Fruit fly (Drosophila melanogaster) whole organism, embryonic: Measurements from ENCODE around the gene CG8006.

ENCODE experiments used
- B-H1 ChIP-seq: fragments of 200-800 bp; sonication (Bioruptor generic); IDR thresholded peaks from 3 replicates; pipeline ENCODE4 v1.3.6; 2022; ENCODE audit warnings: missing biosample characterization, missing genetic modification characterization
- B-H2 ChIP-seq: fragments of 200-800 bp; sonication (Bioruptor generic); optimal IDR thresholded peaks from 2 replicates; lab custom pipeline; 2018; ENCODE audit warnings: missing biosample characterization, mild to moderate bottlenecking, missing genetic modification characterization
- C15 ChIP-seq: fragments of 200-800 bp; sonication (Bioruptor generic); IDR thresholded peaks from 3 replicates; pipeline ENCODE4 v1.3.6; 2022; ENCODE audit warnings: missing biosample characterization, missing genetic modification characterization
- CG10267 ChIP-seq: fragments of 200-800 bp; sonication (Bioruptor generic); optimal IDR thresholded peaks from 2 replicates; lab custom pipeline; 2018; ENCODE audit warnings: missing biosample characterization, mild to moderate bottlenecking, missing genetic modification characterization, moderate library complexity
- CG10274 ChIP-seq: fragments of 200-800 bp; sonication (Bioruptor generic); optimal IDR thresholded peaks from 3 replicates; lab custom pipeline; 2017; ENCODE audit warnings: missing biosample characterization, mild to moderate bottlenecking, missing genetic modification characterization
- CG13894 ChIP-seq: fragments of 200-800 bp; sonication (Bioruptor generic); optimal IDR thresholded peaks from 3 replicates; lab custom pipeline; 2018; ENCODE audit warnings: missing biosample characterization, mild to moderate bottlenecking, missing genetic modification characterization, moderate library complexity
- CG14965 ChIP-seq: fragments of 200-800 bp; sonication (Bioruptor generic); optimal IDR thresholded peaks from 2 replicates; lab custom pipeline; 2016; ENCODE audit warnings: missing biosample characterization, missing genetic modification characterization, borderline replicate concordance
- CG15696 ChIP-seq: fragments of 200-800 bp; sonication (Bioruptor generic); optimal IDR thresholded peaks from 2 replicates; lab custom pipeline; 2019; ENCODE audit warnings: missing biosample characterization, mild to moderate bottlenecking, missing genetic modification characterization, moderate library complexity
- CG2116 ChIP-seq: fragments of 200-800 bp; sonication (Bioruptor generic); optimal IDR thresholded peaks from 3 replicates; lab custom pipeline; 2018; ENCODE audit warnings: missing biosample characterization, mild to moderate bottlenecking, missing genetic modification characterization
- CG2889 ChIP-seq: fragments of 200-800 bp; sonication (Bioruptor generic); IDR thresholded peaks from 3 replicates; pipeline ENCODE4 v1.3.6; 2022; ENCODE audit warnings: missing biosample characterization, missing genetic modification characterization
- CG32767 ChIP-seq: fragments of 200-800 bp; sonication (Bioruptor generic); IDR thresholded peaks from 2 replicates; pipeline ENCODE4 v1.3.6; 2022; ENCODE audit warnings: missing biosample characterization, missing genetic modification characterization
- CG3281 ChIP-seq: fragments of 200-800 bp; sonication (Bioruptor generic); optimal IDR thresholded peaks from 3 replicates; lab custom pipeline; 2017; ENCODE audit warnings: missing biosample characterization, mild to moderate bottlenecking, missing genetic modification characterization
- CG34376 ChIP-seq: fragments of 200-800 bp; sonication (Bioruptor generic); optimal IDR thresholded peaks from 2 replicates; lab custom pipeline; 2018; ENCODE audit warnings: missing biosample characterization, mild to moderate bottlenecking, missing genetic modification characterization
- CG4707 ChIP-seq: fragments of 200-800 bp; sonication (Bioruptor generic); optimal IDR thresholded peaks from 2 replicates; lab custom pipeline; 2018; ENCODE audit warnings: missing biosample characterization, mild to moderate bottlenecking, missing genetic modification characterization, moderate library complexity
- CG6272 ChIP-seq: fragments of 200-800 bp; sonication (Bioruptor generic); IDR thresholded peaks from 2 replicates; pipeline ENCODE4 v1.3.6; 2022; ENCODE audit warnings: missing biosample characterization, missing genetic modification characterization
- CG7357 ChIP-seq: fragments of 200-800 bp; sonication (Bioruptor generic); IDR thresholded peaks from 3 replicates; pipeline ENCODE4 v1.3.6; 2022; ENCODE audit warnings: missing biosample characterization, missing genetic modification characterization
- CG8089 ChIP-seq: fragments of 200-800 bp; sonication (Bioruptor generic); optimal IDR thresholded peaks from 3 replicates; lab custom pipeline; 2016; ENCODE audit warnings: missing biosample characterization, missing genetic modification characterization
- CG9727 ChIP-seq: fragments of 200-800 bp; sonication (Bioruptor generic); optimal IDR thresholded peaks from 3 replicates; lab custom pipeline; 2017; ENCODE audit warnings: missing biosample characterization, mild to moderate bottlenecking, missing genetic modification characterization
- CG9797 ChIP-seq: fragments of 200-800 bp; sonication (Bioruptor generic); optimal IDR thresholded peaks from 3 replicates; lab custom pipeline; 2018; ENCODE audit warnings: missing biosample characterization, mild to moderate bottlenecking, missing genetic modification characterization
- CTCF ChIP-seq: fragments of 200-800 bp; sonication (Bioruptor generic); optimal IDR thresholded peaks from 2 replicates; lab custom pipeline; 2017; ENCODE audit warnings: missing biosample characterization, mild to moderate bottlenecking, missing genetic modification characterization, moderate library complexity
- Dad ChIP-seq: fragments of 200-800 bp; sonication (Bioruptor generic); optimal IDR thresholded peaks from 3 replicates; lab custom pipeline; 2016; ENCODE audit warnings: missing biosample characterization, missing genetic modification characterization
- Dek ChIP-seq: fragments of 200-800 bp; sonication (Bioruptor generic); optimal IDR thresholded peaks from 3 replicates; lab custom pipeline; 2019; ENCODE audit warnings: missing biosample characterization, mild to moderate bottlenecking, missing genetic modification characterization, moderate library complexity
- Ets65A ChIP-seq: fragments of 200-800 bp; sonication (Bioruptor generic); peaks from one replicate; lab custom pipeline; 2016; ENCODE audit warnings: missing biosample characterization, missing genetic modification characterization
- Fer1 ChIP-seq: fragments of 200-800 bp; sonication (Bioruptor generic); optimal IDR thresholded peaks from 2 replicates; lab custom pipeline; 2017; ENCODE audit warnings: missing biosample characterization, mild to moderate bottlenecking, missing genetic modification characterization
- H15 ChIP-seq: fragments of 200-800 bp; sonication (Bioruptor generic); IDR thresholded peaks from 3 replicates; pipeline ENCODE4 v1.3.6; 2022; ENCODE audit warnings: missing biosample characterization, missing genetic modification characterization
- MBD-R2 ChIP-seq: fragments of 200-800 bp; sonication (Bioruptor generic); IDR thresholded peaks from 2 replicates; pipeline ENCODE4 v1.3.6; 2022; ENCODE audit warnings: missing biosample characterization, missing genetic modification characterization
- Meics ChIP-seq: fragments of 200-800 bp; sonication (Bioruptor generic); optimal IDR thresholded peaks from 2 replicates; lab custom pipeline; 2017; ENCODE audit warnings: missing biosample characterization, mild to moderate bottlenecking, missing genetic modification characterization
- Mrtf ChIP-seq: fragments of 200-800 bp; sonication (Bioruptor generic); IDR thresholded peaks from 3 replicates; pipeline ENCODE4 v1.3.6; 2022; ENCODE audit warnings: missing biosample characterization, missing genetic modification characterization
- Spps ChIP-seq: fragments of 200-800 bp; sonication (Bioruptor generic); optimal IDR thresholded peaks from 2 replicates; lab custom pipeline; 2018; ENCODE audit warnings: missing biosample characterization, mild to moderate bottlenecking, missing genetic modification characterization
- Taf1 ChIP-seq: fragments of 200-800 bp; sonication (Bioruptor generic); IDR thresholded peaks from 2 replicates; pipeline ENCODE4 v1.3.6; 2022; ENCODE audit warnings: missing biosample characterization, missing genetic modification characterization
- ac ChIP-seq: fragments of 200-800 bp; sonication (Bioruptor generic); optimal IDR thresholded peaks from 3 replicates; lab custom pipeline; 2017; ENCODE audit warnings: missing biosample characterization, mild to moderate bottlenecking, missing genetic modification characterization
- amos ChIP-seq: fragments of 200-800 bp; sonication (Bioruptor generic); IDR thresholded peaks from 2 replicates; pipeline ENCODE4 v1.3.6; 2022; ENCODE audit warnings: missing biosample characterization, missing genetic modification characterization; ENCODE audit not compliant: partially characterized antibody
- ase ChIP-seq: fragments of 200-800 bp; sonication (Bioruptor generic); IDR thresholded peaks from 3 replicates; pipeline ENCODE4 v1.3.6; 2022; ENCODE audit warnings: missing biosample characterization, missing genetic modification characterization
- ash1 ChIP-seq: fragments of 200-800 bp; sonication (Bioruptor generic); optimal IDR thresholded peaks from 2 replicates; lab custom pipeline; 2018; ENCODE audit warnings: missing biosample characterization, mild to moderate bottlenecking, missing genetic modification characterization
- bcd ChIP-seq: fragments of 200-800 bp; sonication (Bioruptor generic); optimal IDR thresholded peaks from 2 replicates; lab custom pipeline; 2017; ENCODE audit warnings: missing biosample characterization, mild to moderate bottlenecking, missing genetic modification characterization
- dan ChIP-seq: fragments of 200-800 bp; sonication (Bioruptor generic); IDR thresholded peaks from 2 replicates; pipeline ENCODE4 v1.3.6; 2022; ENCODE audit warnings: missing biosample characterization, missing genetic modification characterization
- dpn ChIP-seq, 2 experiments: fragments of 200-800 bp; sonication (Bioruptor generic); optimal IDR thresholded peaks; 3 replicates each; lab custom pipeline; 2016; ENCODE audit warnings: missing biosample characterization in 2 of 2, missing genetic modification characterization in 2 of 2
- fd96Cb ChIP-seq: fragments of 200-800 bp; sonication (Bioruptor generic); optimal IDR thresholded peaks from 2 replicates; lab custom pipeline; 2018; ENCODE audit warnings: missing biosample characterization, mild to moderate bottlenecking, missing genetic modification characterization, moderate library complexity
- gcm ChIP-seq: fragments of 200-800 bp; sonication (Bioruptor generic); optimal IDR thresholded peaks from 2 replicates; lab custom pipeline; 2019; ENCODE audit warnings: missing biosample characterization, mild to moderate bottlenecking, missing genetic modification characterization, moderate library complexity
- gcm2 ChIP-seq: fragments of 200-800 bp; sonication (Bioruptor generic); optimal IDR thresholded peaks from 2 replicates; lab custom pipeline; 2016; ENCODE audit warnings: missing biosample characterization, missing genetic modification characterization
- grn ChIP-seq: fragments of 200-800 bp; sonication (Bioruptor generic); optimal IDR thresholded peaks from 3 replicates; lab custom pipeline; 2017; ENCODE audit warnings: missing biosample characterization, missing genetic modification characterization
- inv ChIP-seq: fragments of 200-800 bp; sonication (Bioruptor generic); IDR thresholded peaks from 2 replicates; pipeline ENCODE4 v1.3.6; 2022; ENCODE audit warnings: missing biosample characterization, missing genetic modification characterization; ENCODE audit not compliant: partially characterized antibody
- jigr1 ChIP-seq: fragments of 200-800 bp; sonication (Bioruptor generic); IDR thresholded peaks from 3 replicates; pipeline ENCODE4 v1.3.6; 2022; ENCODE audit warnings: missing biosample characterization, missing genetic modification characterization
- jumu ChIP-seq: fragments of 200-800 bp; sonication (Bioruptor generic); optimal IDR thresholded peaks from 3 replicates; lab custom pipeline; 2016; ENCODE audit warnings: missing biosample characterization, missing genetic modification characterization
- knrl ChIP-seq: fragments of 200-800 bp; sonication (Bioruptor generic); IDR thresholded peaks from 3 replicates; pipeline ENCODE4 v1.3.6; 2022; ENCODE audit warnings: missing biosample characterization, missing genetic modification characterization; ENCODE audit not compliant: partially characterized antibody
- phol ChIP-seq: fragments of 200-800 bp; sonication (Bioruptor generic); optimal IDR thresholded peaks from 3 replicates; lab custom pipeline; 2018; ENCODE audit warnings: missing biosample characterization, mild to moderate bottlenecking, missing genetic modification characterization, moderate library complexity
- row ChIP-seq: fragments of 200-800 bp; sonication (Bioruptor generic); IDR thresholded peaks from 3 replicates; pipeline ENCODE4 v1.3.6; 2022; ENCODE audit warnings: missing biosample characterization, missing genetic modification characterization
- sens-2 ChIP-seq: fragments of 200-800 bp; sonication (Bioruptor generic); IDR thresholded peaks from 2 replicates; pipeline ENCODE4 v1.3.6; 2022; ENCODE audit warnings: missing biosample characterization, missing genetic modification characterization
- tgo ChIP-seq: fragments of 200-800 bp; sonication (Bioruptor generic); IDR thresholded peaks from 3 replicates; pipeline ENCODE4 v1.3.6; 2022; ENCODE audit warnings: missing biosample characterization, missing genetic modification characterization
- tin ChIP-seq: fragments of 200-800 bp; sonication (Bioruptor generic); optimal IDR thresholded peaks from 3 replicates; lab custom pipeline; 2016; ENCODE audit warnings: missing biosample characterization, missing genetic modification characterization
- tll ChIP-seq, 2 experiments: fragments of 200-800 bp in 1 of 2; fragments of >200 bp in 1 of 2; sonication (Bioruptor generic) in 1 of 2; optimal IDR thresholded peaks; 2 replicates each; lab custom pipeline; 2017 to 2019; ENCODE audit warnings: missing biosample characterization in 2 of 2, missing genetic modification characterization in 2 of 2, mild to moderate bottlenecking in 1 of 2, moderate library complexity in 1 of 2
- wdn ChIP-seq: fragments of 200-800 bp; sonication (Bioruptor generic); IDR thresholded peaks from 2 replicates; pipeline ENCODE4 v1.3.6; 2022; ENCODE audit warnings: missing biosample characterization, missing genetic modification characterization
- zfh2 ChIP-seq: fragments of 200-800 bp; sonication (Bioruptor generic); optimal IDR thresholded peaks from 2 replicates; lab custom pipeline; 2016; ENCODE audit warnings: missing biosample characterization, missing genetic modification characterization

Gene CG8006

dm6 chr3L:8175818-8176217 lies 35.9 kb upstream of the CG8006 start, which contains the start of gene RecQ4 (continued):
- no peak for TF ChIP-seq Taf1 (GFP tag; lab: Robert Waterston, UW)
- no peak for TF ChIP-seq C15
- peak; percentile 22 for TF ChIP-seq phol (tag; lab: Kevin White, UChicago)
- peak; percentile 40 for TF ChIP-seq CG2116 (GFP tag; lab: Kevin White, UChicago)
- TF ChIP-seq jumu (GFP tag; lab: Kevin White, UChicago): no peak
- TF ChIP-seq MBD-R2 (GFP tag; lab: Robert Waterston, UW): peak; percentile 78
- TF ChIP-seq dan (GFP tag; lab: Robert Waterston, UW): no peak
- no peak for TF ChIP-seq CG2889
- no peak for TF ChIP-seq CG9727 (GFP tag; lab: Kevin White, UChicago)
- TF ChIP-seq CG34376: no peak
- TF ChIP-seq H15 (GFP tag; lab: Robert Waterston, UW): no peak
- no peak for TF ChIP-seq Mrtf
- TF ChIP-seq CG10267 (tag; lab: Kevin White, UChicago): peak; percentile 31
- TF ChIP-seq CG10274 (GFP tag; lab: Kevin White, UChicago): no peak
- no peak for TF ChIP-seq Spps (tag; lab: Kevin White, UChicago)
- TF ChIP-seq CG13894 (tag; lab: Kevin White, UChicago): no peak
- no peak for TF ChIP-seq gcm2 (GFP tag; lab: Kevin White, UChicago)
- TF ChIP-seq B-H2: no peak
- TF ChIP-seq CG9797 (GFP tag; lab: Kevin White, UChicago): peak; percentile 34
- TF ChIP-seq inv (GFP tag; lab: Robert Waterston, UW): peak; percentile 29; the same call in 1 of the 2 replicates
- TF ChIP-seq Fer1 (GFP tag; lab: Kevin White, UChicago): no peak
- peak; percentile 26; the same call in 1 of the 3 replicates for TF ChIP-seq knrl
- TF ChIP-seq zfh2 (GFP tag; lab: Kevin White, UChicago): peak; percentile 10
- no peak for TF ChIP-seq tll (GFP tag; optimal IDR thresholded peaks at IDR 0.05; lab: Kevin White, UChicago)
- TF ChIP-seq CG15696: no peak
- TF ChIP-seq bcd (GFP tag; lab: Kevin White, UChicago): no peak
- peak; percentile 90 for TF ChIP-seq row
- peak; percentile 54 for TF ChIP-seq amos (GFP tag; lab: Robert Waterston, UW)
- no peak for TF ChIP-seq grn (GFP tag; lab: Kevin White, UChicago)
- peak; percentile 16 for TF ChIP-seq Dad (GFP tag; lab: Kevin White, UChicago)
- TF ChIP-seq dpn (GFP tag; optimal IDR thresholded peaks at IDR 0.05; lab: Kevin White, UChicago): peak in 1 of 2 experiments; percentile 7
- TF ChIP-seq ase (GFP tag; lab: Robert Waterston, UW): no peak
- TF ChIP-seq Meics: no peak
- no peak for TF ChIP-seq ash1 (GFP tag; lab: Kevin White, UChicago)
- no peak for TF ChIP-seq CG7357 (GFP tag; lab: Robert Waterston, UW)
- no peak for TF ChIP-seq CG32767 (GFP tag; lab: Robert Waterston, UW)
- no peak for TF ChIP-seq B-H1
- TF ChIP-seq CG3281 (GFP tag; lab: Kevin White, UChicago): no peak
- TF ChIP-seq ac (GFP tag; lab: Kevin White, UChicago): peak; percentile 13
- TF ChIP-seq CG6272 (GFP tag; lab: Robert Waterston, UW): no peak
- no peak for TF ChIP-seq fd96Cb
- TF ChIP-seq Dek (tag; lab: Kevin White, UChicago): no peak
- no peak for TF ChIP-seq CTCF
- no peak for TF ChIP-seq jigr1 (GFP tag; lab: Robert Waterston, UW)
- no peak for TF ChIP-seq tgo (GFP tag; lab: Robert Waterston, UW)
- peak; percentile 100 for TF ChIP-seq CG4707 (GFP tag; lab: Kevin White, UChicago)
- TF ChIP-seq Ets65A (GFP tag; lab: Kevin White, UChicago): no peak
- no peak for TF ChIP-seq gcm (GFP tag; lab: Kevin White, UChicago)
- TF ChIP-seq CG14965 (GFP tag; lab: Kevin White, UChicago): no peak
- TF ChIP-seq sens-2 (GFP tag; lab: Robert Waterston, UW): no peak
- no peak for TF ChIP-seq wdn (GFP tag; lab: Robert Waterston, UW)
- no peak for TF ChIP-seq CG8089 (GFP tag; lab: Kevin White, UChicago)
- TF ChIP-seq tin: peak; percentile 25
